Fruit fly (Drosophila melanogaster) whole organism, embryonic: Measurements from ENCODE around the gene CG1233.

Experiments used
- Atf3 ChIP-seq: fragments of 200-800 bp; sonication (Bioruptor generic); optimal IDR thresholded peaks from 3 replicates; lab custom pipeline; 2016; ENCODE audit warnings: missing biosample characterization, missing genetic modification characterization
- CG10979 ChIP-seq: fragments of 200-800 bp; sonication (Bioruptor generic); optimal IDR thresholded peaks from 2 replicates; lab custom pipeline; 2018; ENCODE audit warnings: missing biosample characterization, mild to moderate bottlenecking, missing genetic modification characterization, moderate library complexity
- CG12942 ChIP-seq: fragments of 200-800 bp; sonication (Bioruptor generic); optimal IDR thresholded peaks from 3 replicates; lab custom pipeline; 2016; ENCODE audit warnings: missing biosample characterization, missing genetic modification characterization
- CG13287 ChIP-seq: fragments of 200-800 bp; sonication (Bioruptor generic); IDR thresholded peaks from 2 replicates; pipeline ENCODE4 v1.3.6; 2022; ENCODE audit warnings: missing biosample characterization, missing genetic modification characterization; ENCODE audit not compliant: partially characterized antibody
- CG14860 ChIP-seq: fragments of 200-800 bp; sonication (Bioruptor generic); IDR thresholded peaks from 3 replicates; pipeline ENCODE4 v1.3.6; 2022; ENCODE audit warnings: missing biosample characterization, missing genetic modification characterization; ENCODE audit not compliant: partially characterized antibody
- CG16813 ChIP-seq: fragments of 200-800 bp; sonication (Bioruptor generic); IDR thresholded peaks from 3 replicates; pipeline ENCODE4 v1.3.6; 2022; ENCODE audit warnings: missing biosample characterization, missing genetic modification characterization; ENCODE audit not compliant: partially characterized antibody
- CG17385 ChIP-seq: fragments of 200-800 bp; sonication (Bioruptor generic); optimal IDR thresholded peaks from 3 replicates; lab custom pipeline; 2018; ENCODE audit warnings: missing biosample characterization, mild to moderate bottlenecking, missing genetic modification characterization
- CG1832 ChIP-seq: fragments of 200-800 bp; sonication (Bioruptor generic); optimal IDR thresholded peaks from 2 replicates; lab custom pipeline; 2017; ENCODE audit warnings: missing biosample characterization, mild to moderate bottlenecking, missing genetic modification characterization, inconsistent platforms
- CG30403 ChIP-seq: fragments of 200-800 bp; sonication (Bioruptor generic); optimal IDR thresholded peaks from 3 replicates; lab custom pipeline; 2016; ENCODE audit warnings: missing biosample characterization, missing genetic modification characterization
- CG34224 ChIP-seq: fragments of 200-800 bp; sonication (Bioruptor generic); IDR thresholded peaks from 3 replicates; pipeline ENCODE4 v1.3.6; 2022; ENCODE audit warnings: missing biosample characterization, missing genetic modification characterization; ENCODE audit not compliant: partially characterized antibody
- CG34422 ChIP-seq: fragments of 200-800 bp; sonication (Bioruptor generic); IDR thresholded peaks from 3 replicates; pipeline ENCODE4 v1.3.6; 2022; ENCODE audit warnings: missing biosample characterization, missing genetic modification characterization
- CG4360 ChIP-seq: fragments of 200-800 bp; sonication (Bioruptor generic); IDR thresholded peaks from 2 replicates; pipeline ENCODE4 v1.3.6; 2022; ENCODE audit warnings: missing biosample characterization, missing genetic modification characterization
- CG9609 ChIP-seq: fragments of 200-800 bp; sonication (Bioruptor generic); optimal IDR thresholded peaks from 3 replicates; lab custom pipeline; 2016; ENCODE audit warnings: missing biosample characterization, missing genetic modification characterization
- CHES-1-like ChIP-seq: fragments of 200-800 bp; sonication (Bioruptor generic); optimal IDR thresholded peaks from 2 replicates; lab custom pipeline; 2016; ENCODE audit warnings: missing biosample characterization, missing genetic modification characterization
- CTCF ChIP-seq: fragments of 200-800 bp; sonication (Bioruptor generic); optimal IDR thresholded peaks from 2 replicates; lab custom pipeline; 2017; ENCODE audit warnings: missing biosample characterization, mild to moderate bottlenecking, missing genetic modification characterization, moderate library complexity
- CoRest ChIP-seq: fragments of 200-800 bp; sonication (Bioruptor generic); optimal IDR thresholded peaks from 3 replicates; lab custom pipeline; 2018; ENCODE audit warnings: missing biosample characterization, mild to moderate bottlenecking, missing genetic modification characterization, moderate library complexity
- D ChIP-seq, 2 experiments: fragments of 200-800 bp in 1 of 2; fragments of >200 bp in 1 of 2; sonication (Bioruptor generic) in 1 of 2; optimal IDR thresholded peaks; 2 replicates in 1 of 2; 3 replicates in 1 of 2; lab custom pipeline; 2017; ENCODE audit warnings: mild to moderate bottlenecking in 1 of 2, missing biosample characterization in 1 of 2, missing genetic modification characterization in 1 of 2, missing genetic modification reagents in 1 of 2
- Eip74EF ChIP-seq, 2 experiments: fragments of 200-800 bp in 1 of 2; fragments of >200 bp in 1 of 2; sonication (Bioruptor generic) in 1 of 2; optimal IDR thresholded peaks; 2 replicates each; lab custom pipeline; 2017 to 2019; ENCODE audit warnings: missing biosample characterization in 2 of 2, missing genetic modification characterization in 2 of 2, mild to moderate bottlenecking in 1 of 2, moderate library complexity in 1 of 2
- Elba2 ChIP-seq: fragments of 200-800 bp; sonication (Bioruptor generic); optimal IDR thresholded peaks from 3 replicates; lab custom pipeline; 2016; ENCODE audit warnings: missing biosample characterization, missing genetic modification characterization
- Hey ChIP-seq: fragments of 200-800 bp; sonication (Bioruptor generic); optimal IDR thresholded peaks from 3 replicates; lab custom pipeline; 2018; ENCODE audit warnings: missing biosample characterization, mild to moderate bottlenecking, missing genetic modification characterization
- HmgD ChIP-seq: fragments of 200-800 bp; sonication (Bioruptor generic); optimal IDR thresholded peaks from 3 replicates; lab custom pipeline; 2016; ENCODE audit warnings: missing biosample characterization, missing genetic modification characterization
- Nf-YA ChIP-seq: fragments of 200-800 bp; sonication (Bioruptor generic); IDR thresholded peaks from 2 replicates; pipeline ENCODE4 v1.3.6; 2022; ENCODE audit warnings: missing biosample characterization, missing genetic modification characterization
- Nf-YB ChIP-seq: fragments of 200-800 bp; sonication (Bioruptor generic); optimal IDR thresholded peaks from 3 replicates; lab custom pipeline; 2019; ENCODE audit warnings: missing biosample characterization, mild to moderate bottlenecking, missing genetic modification characterization, moderate library complexity
- NfI ChIP-seq: fragments of 200-800 bp; sonication (Bioruptor generic); optimal IDR thresholded peaks from 3 replicates; lab custom pipeline; 2018; ENCODE audit warnings: missing biosample characterization, mild to moderate bottlenecking, missing genetic modification characterization, moderate library complexity
- Opbp ChIP-seq: fragments of 200-800 bp; sonication (Bioruptor generic); IDR thresholded peaks from 3 replicates; pipeline ENCODE4 v1.3.6; 2022; ENCODE audit warnings: missing biosample characterization, missing genetic modification characterization; ENCODE audit not compliant: partially characterized antibody
- TFAM ChIP-seq: fragments of 200-800 bp; sonication (Bioruptor generic); optimal IDR thresholded peaks from 2 replicates; lab custom pipeline; 2017; ENCODE audit warnings: missing biosample characterization, missing genetic modification characterization, inconsistent platforms
- amos ChIP-seq: fragments of 200-800 bp; sonication (Bioruptor generic); IDR thresholded peaks from 2 replicates; pipeline ENCODE4 v1.3.6; 2022; ENCODE audit warnings: missing biosample characterization, missing genetic modification characterization; ENCODE audit not compliant: partially characterized antibody
- dan ChIP-seq: fragments of 200-800 bp; sonication (Bioruptor generic); IDR thresholded peaks from 2 replicates; pipeline ENCODE4 v1.3.6; 2022; ENCODE audit warnings: missing biosample characterization, missing genetic modification characterization
- dmrt99B ChIP-seq: fragments of 200-800 bp; sonication (Bioruptor generic); optimal IDR thresholded peaks from 2 replicates; lab custom pipeline; 2018; ENCODE audit warnings: missing biosample characterization, mild to moderate bottlenecking, missing genetic modification characterization, moderate library complexity
- ewg ChIP-seq: fragments of 200-800 bp; sonication (Bioruptor generic); optimal IDR thresholded peaks from 3 replicates; lab custom pipeline; 2017; ENCODE audit warnings: mild to moderate bottlenecking, missing biosample characterization, missing genetic modification reagents, missing genetic modification characterization
- fd102C ChIP-seq: fragments of 200-800 bp; sonication (Bioruptor generic); optimal IDR thresholded peaks from 2 replicates; lab custom pipeline; 2018; ENCODE audit warnings: missing biosample characterization, mild to moderate bottlenecking, missing genetic modification characterization, moderate library complexity
- gce ChIP-seq: fragments of 200-800 bp; sonication (Bioruptor generic); IDR thresholded peaks from 3 replicates; pipeline ENCODE4 v1.3.6; 2022; ENCODE audit warnings: missing biosample characterization, missing genetic modification characterization
- gro ChIP-seq: fragments of 200-800 bp; sonication (Bioruptor generic); optimal IDR thresholded peaks from 2 replicates; lab custom pipeline; 2016; ENCODE audit warnings: missing biosample characterization, missing genetic modification characterization
- gsb-n ChIP-seq: fragments of 200-800 bp; sonication (Bioruptor generic); optimal IDR thresholded peaks from 3 replicates; lab custom pipeline; 2018; ENCODE audit warnings: missing biosample characterization, mild to moderate bottlenecking, missing genetic modification characterization
- ind ChIP-seq: fragments of 200-800 bp; sonication (Bioruptor generic); optimal IDR thresholded peaks from 3 replicates; lab custom pipeline; 2016; ENCODE audit warnings: missing biosample characterization, missing genetic modification characterization
- inv ChIP-seq: fragments of 200-800 bp; sonication (Bioruptor generic); IDR thresholded peaks from 2 replicates; pipeline ENCODE4 v1.3.6; 2022; ENCODE audit warnings: missing biosample characterization, missing genetic modification characterization; ENCODE audit not compliant: partially characterized antibody
- jing ChIP-seq: fragments of 200-800 bp; sonication (Bioruptor generic); optimal IDR thresholded peaks from 2 replicates; lab custom pipeline; 2018; ENCODE audit warnings: missing biosample characterization, mild to moderate bottlenecking, missing genetic modification characterization
- mirr ChIP-seq: fragments of 200-800 bp; sonication (Bioruptor generic); optimal IDR thresholded peaks from 3 replicates; lab custom pipeline; 2018; ENCODE audit warnings: missing biosample characterization, mild to moderate bottlenecking, missing genetic modification characterization
- nmo ChIP-seq: fragments of 200-800 bp; sonication (Bioruptor generic); optimal IDR thresholded peaks from 2 replicates; lab custom pipeline; 2018; ENCODE audit warnings: missing biosample characterization, mild to moderate bottlenecking, missing genetic modification characterization, moderate library complexity
- p53 ChIP-seq: fragments of 200-800 bp; sonication (Bioruptor generic); optimal IDR thresholded peaks from 2 replicates; lab custom pipeline; 2016; ENCODE audit warnings: missing biosample characterization, missing genetic modification characterization
- pita ChIP-seq: fragments of 200-800 bp; sonication (Bioruptor generic); optimal IDR thresholded peaks from 2 replicates; lab custom pipeline; 2017; ENCODE audit warnings: missing biosample characterization, mild to moderate bottlenecking, missing genetic modification characterization
- pnt ChIP-seq: fragments of 200-800 bp; sonication (Bioruptor generic); optimal IDR thresholded peaks from 3 replicates; lab custom pipeline; 2016; ENCODE audit warnings: missing biosample characterization, missing genetic modification characterization
- psq ChIP-seq: fragments of 200-800 bp; sonication (Bioruptor generic); optimal IDR thresholded peaks from 2 replicates; lab custom pipeline; 2017; ENCODE audit warnings: missing biosample characterization, missing genetic modification characterization
- sens ChIP-seq: fragments of 200-800 bp; sonication (Bioruptor generic); peaks from one replicate; lab custom pipeline; 2016; ENCODE audit warnings: missing biosample characterization, missing genetic modification characterization
- so ChIP-seq: fragments of 200-800 bp; sonication (Bioruptor generic); IDR thresholded peaks from 3 replicates; pipeline ENCODE4 v1.3.6; 2022; ENCODE audit warnings: missing biosample characterization, missing genetic modification characterization
- sr ChIP-seq: fragments of 200-800 bp; sonication (Bioruptor generic); IDR thresholded peaks from 3 replicates; pipeline ENCODE4 v1.3.6; 2022; ENCODE audit warnings: missing biosample characterization, missing genetic modification characterization
- tin ChIP-seq: fragments of 200-800 bp; sonication (Bioruptor generic); optimal IDR thresholded peaks from 3 replicates; lab custom pipeline; 2016; ENCODE audit warnings: missing biosample characterization, missing genetic modification characterization
- tll ChIP-seq, 2 experiments: fragments of 200-800 bp in 1 of 2; fragments of >200 bp in 1 of 2; sonication (Bioruptor generic) in 1 of 2; optimal IDR thresholded peaks; 2 replicates each; lab custom pipeline; 2017 to 2019; ENCODE audit warnings: missing biosample characterization in 2 of 2, missing genetic modification characterization in 2 of 2, mild to moderate bottlenecking in 1 of 2, moderate library complexity in 1 of 2
- ttk ChIP-seq: fragments of 200-800 bp; sonication (Bioruptor generic); IDR thresholded peaks from 2 replicates; pipeline ENCODE4 v2.1.2; 2022; ENCODE audit warnings: missing biosample characterization, missing genetic modification characterization
- vvl ChIP-seq: fragments of 200-800 bp; sonication (Bioruptor generic); IDR thresholded peaks from 2 replicates; pipeline ENCODE4 v1.3.6; 2022; ENCODE audit warnings: missing biosample characterization, missing genetic modification characterization

The CG1233 gene

DNA sequence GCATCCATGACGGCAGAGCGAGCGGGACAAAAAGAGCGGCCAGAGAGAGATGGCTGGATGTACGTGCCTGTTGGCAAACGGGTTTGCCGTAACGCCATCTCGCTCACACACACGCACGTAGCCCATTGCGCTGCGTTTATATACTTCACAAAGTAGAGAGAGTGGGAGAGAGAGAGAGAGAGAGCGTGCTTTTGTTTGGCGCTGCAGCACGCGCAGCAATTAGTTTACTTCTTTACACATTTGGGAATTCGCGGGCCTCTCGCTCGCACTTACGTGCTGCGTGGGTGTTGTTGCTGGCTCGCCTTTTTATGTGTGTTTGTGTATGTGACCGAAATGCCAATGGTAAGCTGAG is 16.8 kb downstream of the CG1233 start:
- TF ChIP-seq Eip74EF (GFP tag; optimal IDR thresholded peaks at IDR 0.05; lab: Kevin White, UChicago): no peak
- peak; percentile 64 for TF ChIP-seq sens (GFP tag; lab: Kevin White, UChicago)
- TF ChIP-seq CG1832 (GFP tag; lab: Kevin White, UChicago): peak; percentile 100
- no peak for TF ChIP-seq gro (GFP tag; lab: Kevin White, UChicago)
- peak; percentile 90 for TF ChIP-seq ewg (GFP tag; lab: Kevin White, UChicago)
- TF ChIP-seq CG17385: no peak
- peak; percentile 91 for TF ChIP-seq sr (GFP tag; lab: Robert Waterston, UW)
- TF ChIP-seq p53 (GFP tag; lab: Kevin White, UChicago): peak; percentile 6
- TF ChIP-seq Nf-YB (GFP tag; lab: Kevin White, UChicago): peak; percentile 100
- peak; percentile 12; the same call in 1 of the 2 replicates for TF ChIP-seq amos (GFP tag; lab: Robert Waterston, UW)
- TF ChIP-seq CG34224 (GFP tag; lab: Robert Waterston, UW): 0 out of 3 replicates have a peak, but pooled peaks have one; percentile 39
- peak; percentile 25 for TF ChIP-seq Hey (tag; lab: Kevin White, UChicago)
- TF ChIP-seq tll (GFP tag; optimal IDR thresholded peaks at IDR 0.05; lab: Kevin White, UChicago): peak; percentile 34 to 100
- TF ChIP-seq CG12942 (GFP tag; lab: Kevin White, UChicago): no peak
- peak; percentile 97 for TF ChIP-seq Nf-YA
- TF ChIP-seq CG9609 (GFP tag; lab: Kevin White, UChicago): peak; percentile 6
- peak; percentile 97 for TF ChIP-seq D (optimal IDR thresholded peaks at IDR 0.05; lab: Kevin White, UChicago)
- no peak for TF ChIP-seq D (GFP tag; optimal IDR thresholded peaks at IDR 0.05; lab: Kevin White, UChicago)
- no peak for TF ChIP-seq pnt (GFP tag; lab: Kevin White, UChicago)
- peak; percentile 94 for TF ChIP-seq HmgD (GFP tag; lab: Kevin White, UChicago)
- no peak for TF ChIP-seq so (GFP tag; lab: Robert Waterston, UW)
- TF ChIP-seq vvl (GFP tag; lab: Robert Waterston, UW): peak; percentile 67
- no peak for TF ChIP-seq CHES-1-like (GFP tag; lab: Kevin White, UChicago)
- no peak for TF ChIP-seq gsb-n (tag; lab: Kevin White, UChicago)
- TF ChIP-seq ind (GFP tag; lab: Kevin White, UChicago): no peak
- TF ChIP-seq TFAM (GFP tag; lab: Kevin White, UChicago): no peak
- no peak for TF ChIP-seq gce (GFP tag; lab: Robert Waterston, UW)
- peak; percentile 53; the same call in 1 of the 2 replicates for TF ChIP-seq CG13287 (GFP tag; lab: Robert Waterston, UW)
- peak; percentile 52; the same call in 1 of the 3 replicates for TF ChIP-seq CG16813 (GFP tag; lab: Robert Waterston, UW)
- TF ChIP-seq Elba2 (GFP tag; lab: Kevin White, UChicago): peak; percentile 28
- TF ChIP-seq psq: no peak
- no peak for TF ChIP-seq pita (GFP tag; lab: Kevin White, UChicago)
- peak; percentile 32; the same call in 1 of the 2 replicates for TF ChIP-seq ttk (GFP tag; lab: Robert Waterston, UW)
- TF ChIP-seq NfI (GFP tag; lab: Kevin White, UChicago): no peak
- TF ChIP-seq mirr (GFP tag; lab: Kevin White, UChicago): peak; percentile 2
- no peak for TF ChIP-seq Atf3
- TF ChIP-seq CoRest (tag; lab: Kevin White, UChicago): peak; percentile 14
- peak; percentile 32 for TF ChIP-seq nmo (GFP tag; lab: Kevin White, UChicago)
- peak; percentile 49; the same call in 1 of the 3 replicates for TF ChIP-seq Opbp
- no peak for TF ChIP-seq CTCF (GFP tag; lab: Kevin White, UChicago)
- TF ChIP-seq CG30403 (GFP tag; lab: Kevin White, UChicago): no peak
- peak; percentile 78 for TF ChIP-seq CG4360 (GFP tag; lab: Robert Waterston, UW)
- peak; percentile 64 for TF ChIP-seq CG14860 (GFP tag; lab: Robert Waterston, UW)
- no peak for TF ChIP-seq inv (GFP tag; lab: Robert Waterston, UW)
- no peak for TF ChIP-seq tin
- TF ChIP-seq jing: peak; percentile 55
- no peak for TF ChIP-seq CG34422 (GFP tag; lab: Robert Waterston, UW)
- TF ChIP-seq dan (GFP tag; lab: Robert Waterston, UW): no peak
- no peak for TF ChIP-seq CG10979 (tag; lab: Kevin White, UChicago)
- no peak for TF ChIP-seq dmrt99B
- TF ChIP-seq fd102C (GFP tag; lab: Kevin White, UChicago): no peak
